In genomic region chr2L:1575604-1576003, dm6 we compare ENCODE assay signal across 1 fruit fly cellular context.
TF ChIP-seq lines count a peak whose summit lies in the region.

No protein-coding gene starts in this region.

TF ChIP-seq in whole organism, embryonic, 481 proteins besides CTCF, POLR2A, EP300 and RAD21 (continued from another document and continues in another):
- TF ChIP-seq Hand (GFP tag; optimal IDR thresholded peaks at IDR 0.05; lab: Kevin White, UChicago) (no peak), CG8944 (GFP tag; optimal IDR thresholded peaks at IDR 0.05; lab: Kevin White, UChicago) (no peak), D (optimal IDR thresholded peaks at IDR 0.05; lab: Kevin White, UChicago) (no peak), D (GFP tag; optimal IDR thresholded peaks at IDR 0.05; lab: Kevin White, UChicago) (no peak), CG12659 (GFP tag; optimal IDR thresholded peaks at IDR 0.05; lab: Kevin White, UChicago) (no peak), Vsx1 (GFP tag; optimal IDR thresholded peaks at IDR 0.05; lab: Kevin White, UChicago) (no peak), phol (tag; optimal IDR thresholded peaks at IDR 0.05; lab: Kevin White, UChicago) (peak; percentile 59), bab2 (GFP tag; optimal IDR thresholded peaks at IDR 0.05; lab: Kevin White, UChicago) (peak; percentile 41), ap (GFP tag; IDR thresholded peaks at IDR 0.05; lab: Robert Waterston, UW) (peak; percentile 55; the same call in 1 of the 2 replicates), sc (optimal IDR thresholded peaks at IDR 0.05; lab: Kevin White, UChicago) (no peak), sc (GFP tag; optimal IDR thresholded peaks at IDR 0.05; lab: Kevin White, UChicago) (no peak), CG11085 (GFP tag; IDR thresholded peaks at IDR 0.05; lab: Robert Waterston, UW) (no peak), crc (GFP tag; optimal IDR thresholded peaks at IDR 0.05; lab: Kevin White, UChicago) (no peak), CG17802 (tag; optimal IDR thresholded peaks at IDR 0.05; lab: Kevin White, UChicago) (no peak), grn (GFP tag; optimal IDR thresholded peaks at IDR 0.05; lab: Kevin White, UChicago) (no peak), CG8478 (optimal IDR thresholded peaks at IDR 0.05; lab: Kevin White, UChicago) (no peak), MBD-R2 (GFP tag; IDR thresholded peaks at IDR 0.05; lab: Robert Waterston, UW) (no peak), al (GFP tag; IDR thresholded peaks at IDR 0.05; lab: Robert Waterston, UW) (no peak), ham (GFP tag; IDR thresholded peaks at IDR 0.05; lab: Robert Waterston, UW) (no peak), Antp (GFP tag; optimal IDR thresholded peaks at IDR 0.05; lab: Kevin White, UChicago) (no peak), ranshi (GFP tag; IDR thresholded peaks at IDR 0.05; lab: Robert Waterston, UW) (0 out of 2 replicates have a peak, but pooled peaks have one; percentile 16), bigmax (GFP tag; optimal IDR thresholded peaks at IDR 0.05; lab: Kevin White, UChicago) (no peak), CG4730 (GFP tag; IDR thresholded peaks at IDR 0.05; lab: Robert Waterston, UW) (no peak), zen2 (GFP tag; IDR thresholded peaks at IDR 0.05; lab: Robert Waterston, UW; ENCODE audit: partially characterized antibody) (no peak), btn (GFP tag; optimal IDR thresholded peaks at IDR 0.05; lab: Kevin White, UChicago) (no peak), CG6765 (GFP tag; optimal IDR thresholded peaks at IDR 0.05; lab: Kevin White, UChicago) (no peak), CG1233 (GFP tag; optimal IDR thresholded peaks at IDR 0.05; lab: Kevin White, UChicago) (peak; percentile 19), crol (GFP tag; IDR thresholded peaks at IDR 0.05; lab: Robert Waterston, UW) (no peak), scrt (GFP tag; optimal IDR thresholded peaks at IDR 0.05; lab: Kevin White, UChicago) (no peak), CG14441 (GFP tag; IDR thresholded peaks at IDR 0.05; lab: Robert Waterston, UW) (peak; percentile 66), TFAM (GFP tag; optimal IDR thresholded peaks at IDR 0.05; lab: Kevin White, UChicago) (no peak), CG6791 (GFP tag; IDR thresholded peaks at IDR 0.05; lab: Robert Waterston, UW; ENCODE audit: partially characterized antibody) (no peak), Usf (GFP tag; optimal IDR thresholded peaks at IDR 0.05; lab: Kevin White, UChicago) (no peak), pros (GFP tag; optimal IDR thresholded peaks at IDR 0.05; lab: Kevin White, UChicago) (no peak), chn (GFP tag; optimal IDR thresholded peaks at IDR 0.05; lab: Kevin White, UChicago) (no peak), usp (GFP tag; optimal IDR thresholded peaks at IDR 0.05; lab: Kevin White, UChicago) (no peak), ATbp (GFP tag; optimal IDR thresholded peaks at IDR 0.05; lab: Kevin White, UChicago) (peak; percentile 16), Ptx1 (GFP tag; IDR thresholded peaks at IDR 0.05; lab: Robert Waterston, UW) (peak; percentile 67), CG31365 (tag; optimal IDR thresholded peaks at IDR 0.05; lab: Kevin White, UChicago) (no peak), Blimp-1 (GFP tag; optimal IDR thresholded peaks at IDR 0.05; lab: Kevin White, UChicago) (peak; percentile 34), CG5180 (GFP tag; optimal IDR thresholded peaks at IDR 0.05; lab: Kevin White, UChicago) (peak; percentile 17), fd96Cb (tag; optimal IDR thresholded peaks at IDR 0.05; lab: Kevin White, UChicago) (peak; percentile 24), CG18619 (GFP tag; optimal IDR thresholded peaks at IDR 0.05; lab: Kevin White, UChicago) (no peak), CG7963 (GFP tag; IDR thresholded peaks at IDR 0.05; lab: Robert Waterston, UW; ENCODE audit: partially characterized antibody) (no peak), CG2678 (tag; optimal IDR thresholded peaks at IDR 0.05; lab: Kevin White, UChicago) (peak; percentile 45), CG5953 (GFP tag; IDR thresholded peaks at IDR 0.05; lab: Robert Waterston, UW) (no peak), CG9932 (GFP tag; IDR thresholded peaks at IDR 0.05; lab: Robert Waterston, UW) (no peak), CG14667 (GFP tag; IDR thresholded peaks at IDR 0.05; lab: Robert Waterston, UW) (peak; percentile 25; the same call in 1 of the 2 replicates), luna (GFP tag; optimal IDR thresholded peaks at IDR 0.05; lab: Kevin White, UChicago) (no peak), CG13287 (GFP tag; IDR thresholded peaks at IDR 0.05; lab: Robert Waterston, UW; ENCODE audit: partially characterized antibody) (no peak), cas (GFP tag; IDR thresholded peaks at IDR 0.05; lab: Robert Waterston, UW) (no peak), CoRest (tag; optimal IDR thresholded peaks at IDR 0.05; lab: Kevin White, UChicago) (peak; percentile 22), lab (GFP tag; optimal IDR thresholded peaks at IDR 0.05; lab: Kevin White, UChicago) (peak; percentile 49), Dip2 (GFP tag; IDR thresholded peaks at IDR 0.05; lab: Robert Waterston, UW) (no peak), ssp (GFP tag; IDR thresholded peaks at IDR 0.05; lab: Robert Waterston, UW) (peak; percentile 32; the same call in 1 of the 2 replicates), pum (GFP tag; optimal IDR thresholded peaks at IDR 0.05; lab: Kevin White, UChicago) (peak; percentile 28), CG16779 (GFP tag; IDR thresholded peaks at IDR 0.05; lab: Robert Waterston, UW) (no peak), CG17361 (GFP tag; IDR thresholded peaks at IDR 0.05; lab: Robert Waterston, UW) (0 out of 3 replicates have a peak, but pooled peaks have one; percentile 29), CG10431 (GFP tag; optimal IDR thresholded peaks at IDR 0.05; lab: Kevin White, UChicago) (no peak), dan (GFP tag; IDR thresholded peaks at IDR 0.05; lab: Robert Waterston, UW) (no peak), CkIIα-i1 (GFP tag; IDR thresholded peaks at IDR 0.05; lab: Robert Waterston, UW) (no peak), CG3847 (GFP tag; IDR thresholded peaks at IDR 0.05; lab: Robert Waterston, UW) (no peak), nerfin-2 (GFP tag; IDR thresholded peaks at IDR 0.05; lab: Robert Waterston, UW; ENCODE audit: partially characterized antibody) (no peak), CG6272 (GFP tag; IDR thresholded peaks at IDR 0.05; lab: Robert Waterston, UW) (peak; percentile 31; the same call in 1 of the 2 replicates), CG8281 (tag; optimal IDR thresholded peaks at IDR 0.05; lab: Kevin White, UChicago) (no peak), CG4707 (GFP tag; optimal IDR thresholded peaks at IDR 0.05; lab: Kevin White, UChicago) (no peak), onecut (GFP tag; IDR thresholded peaks at IDR 0.05; lab: Robert Waterston, UW) (peak; percentile 26; the same call in 1 of the 2 replicates), CG14014 (GFP tag; IDR thresholded peaks at IDR 0.05; lab: Robert Waterston, UW) (no peak), vvl (GFP tag; IDR thresholded peaks at IDR 0.05; lab: Robert Waterston, UW) (peak; percentile 65), CG11695 (GFP tag; IDR thresholded peaks at IDR 0.05; lab: Robert Waterston, UW) (no peak), CG10565 (GFP tag; optimal IDR thresholded peaks at IDR 0.05; lab: Kevin White, UChicago) (no peak), CG1602 (GFP tag; optimal IDR thresholded peaks at IDR 0.05; lab: Kevin White, UChicago) (no peak), Hey (tag; optimal IDR thresholded peaks at IDR 0.05; lab: Kevin White, UChicago) (no peak), ind (GFP tag; optimal IDR thresholded peaks at IDR 0.05; lab: Kevin White, UChicago) (peak; percentile 41), H2.0 (GFP tag; IDR thresholded peaks at IDR 0.05; lab: Robert Waterston, UW) (peak; percentile 56), CG10267 (tag; optimal IDR thresholded peaks at IDR 0.05; lab: Kevin White, UChicago) (no peak), Stat92E (GFP tag; optimal IDR thresholded peaks at IDR 0.05; lab: Kevin White, UChicago) (no peak), CG2889 (GFP tag; IDR thresholded peaks at IDR 0.05; lab: Robert Waterston, UW) (no peak), Awh (GFP tag; IDR thresholded peaks at IDR 0.05; lab: Robert Waterston, UW) (peak; percentile 57; the same call in 1 of the 2 replicates), stwl (tag; optimal IDR thresholded peaks at IDR 0.05; lab: Kevin White, UChicago) (no peak), CG34376 (GFP tag; optimal IDR thresholded peaks at IDR 0.05; lab: Kevin White, UChicago) (no peak), tx (GFP tag; optimal IDR thresholded peaks at IDR 0.05; lab: Kevin White, UChicago) (no peak), HLHmδ (GFP tag; optimal IDR thresholded peaks at IDR 0.05; lab: Kevin White, UChicago) (no peak), C15 (GFP tag; IDR thresholded peaks at IDR 0.05; lab: Robert Waterston, UW) (no peak), CG42726 (GFP tag; IDR thresholded peaks at IDR 0.05; lab: Robert Waterston, UW; ENCODE audit: partially characterized antibody) (no peak), CG3726 (GFP tag; IDR thresholded peaks at IDR 0.05; lab: Robert Waterston, UW) (0 out of 3 replicates have a peak, but pooled peaks have one; percentile 28), dpn (GFP tag; optimal IDR thresholded peaks at IDR 0.05; lab: Kevin White, UChicago) (no peak), seq (GFP tag; IDR thresholded peaks at IDR 0.05; lab: Robert Waterston, UW) (no peak), knrl (GFP tag; IDR thresholded peaks at IDR 0.05; lab: Robert Waterston, UW; ENCODE audit: partially characterized antibody) (no peak), Atf3 (GFP tag; optimal IDR thresholded peaks at IDR 0.05; lab: Kevin White, UChicago) (no peak), nau (GFP tag; optimal IDR thresholded peaks at IDR 0.05; lab: Kevin White, UChicago) (peak; percentile 22), ems (GFP tag; optimal IDR thresholded peaks at IDR 0.05; lab: Kevin White, UChicago) (no peak), tup (GFP tag; optimal IDR thresholded peaks at IDR 0.05; lab: Kevin White, UChicago) (no peak), Rx (GFP tag; IDR thresholded peaks at IDR 0.05; lab: Robert Waterston, UW) (no peak), aop (GFP tag; IDR thresholded peaks at IDR 0.05; lab: Robert Waterston, UW) (no peak), dysf (GFP tag; IDR thresholded peaks at IDR 0.05; lab: Robert Waterston, UW) (peak; percentile 58), az2 (GFP tag; optimal IDR thresholded peaks at IDR 0.05; lab: Kevin White, UChicago) (no peak), toy (GFP tag; IDR thresholded peaks at IDR 0.05; lab: Robert Waterston, UW) (no peak), fd64A (GFP tag; optimal IDR thresholded peaks at IDR 0.05; lab: Kevin White, UChicago) (no peak), CG33213 (GFP tag; optimal IDR thresholded peaks at IDR 0.05; lab: Kevin White, UChicago) (no peak), slbo (GFP tag; IDR thresholded peaks at IDR 0.05; lab: Robert Waterston, UW) (no peak), CG4617 (GFP tag; optimal IDR thresholded peaks at IDR 0.05; lab: Kevin White, UChicago; ENCODE audit: borderline replicate concordance) (no peak), hkb (optimal IDR thresholded peaks at IDR 0.05; lab: Kevin White, UChicago) (no peak), hkb (GFP tag; IDR thresholded peaks at IDR 0.05; lab: Robert Waterston, UW) (peak; percentile 73), vfl (GFP tag; optimal IDR thresholded peaks at IDR 0.05; lab: Kevin White, UChicago) (no peak), nmo (GFP tag; optimal IDR thresholded peaks at IDR 0.05; lab: Kevin White, UChicago) (peak; percentile 48), CG4328 (GFP tag; optimal IDR thresholded peaks at IDR 0.05; lab: Kevin White, UChicago) (no peak), CG14860 (GFP tag; IDR thresholded peaks at IDR 0.05; lab: Robert Waterston, UW; ENCODE audit: partially characterized antibody) (no peak), en (GFP tag; optimal IDR thresholded peaks at IDR 0.05; lab: Kevin White, UChicago) (no peak), Mrtf (GFP tag; IDR thresholded peaks at IDR 0.05; lab: Robert Waterston, UW) (no peak), Hr51 (GFP tag; optimal IDR thresholded peaks at IDR 0.05; lab: Kevin White, UChicago) (peak in 1 of 2 experiments; percentile 68), CG6689 (GFP tag; IDR thresholded peaks at IDR 0.05; lab: Robert Waterston, UW) (peak; percentile 63), BEAF-32 (GFP tag; optimal IDR thresholded peaks at IDR 0.05; lab: Kevin White, UChicago) (no peak), Drgx (GFP tag; IDR thresholded peaks at IDR 0.05; lab: Robert Waterston, UW) (peak; percentile 90), CG8388 (GFP tag; optimal IDR thresholded peaks at IDR 0.05; lab: Kevin White, UChicago) (peak; percentile 37), CG4820 (GFP tag; optimal IDR thresholded peaks at IDR 0.05; lab: Kevin White, UChicago) (peak; percentile 35), CG9727 (GFP tag; optimal IDR thresholded peaks at IDR 0.05; lab: Kevin White, UChicago) (peak; percentile 24), tgo (GFP tag; IDR thresholded peaks at IDR 0.05; lab: Robert Waterston, UW) (peak; percentile 69), bowl (GFP tag; IDR thresholded peaks at IDR 0.05; lab: Robert Waterston, UW) (no peak), CG31224 (GFP tag; IDR thresholded peaks at IDR 0.05; lab: Robert Waterston, UW) (no peak), tap (tag; optimal IDR thresholded peaks at IDR 0.05; lab: Kevin White, UChicago) (peak; percentile 40), bcd (GFP tag; optimal IDR thresholded peaks at IDR 0.05; lab: Kevin White, UChicago) (peak; percentile 29), sens (GFP tag; lab: Kevin White, UChicago) (peak; percentile 59), jumu (GFP tag; optimal IDR thresholded peaks at IDR 0.05; lab: Kevin White, UChicago) (no peak), CG43689 (GFP tag; IDR thresholded peaks at IDR 0.05; lab: Robert Waterston, UW) (no peak), CG8359 (GFP tag; optimal IDR thresholded peaks at IDR 0.05; lab: Kevin White, UChicago; ENCODE audit: borderline replicate concordance) (no peak), CG11247 (GFP tag; IDR thresholded peaks at IDR 0.05; lab: Robert Waterston, UW) (no peak), fru (optimal IDR thresholded peaks at IDR 0.05; lab: Kevin White, UChicago) (no peak), CG31441 (GFP tag; IDR thresholded peaks at IDR 0.05; lab: Robert Waterston, UW) (peak; percentile 65), Nf-YA (GFP tag; IDR thresholded peaks at IDR 0.05; lab: Robert Waterston, UW) (peak; percentile 29; the same call in 1 of the 2 replicates), CG12071 (GFP tag; optimal IDR thresholded peaks at IDR 0.05; lab: Kevin White, UChicago) (no peak), chm (GFP tag; IDR thresholded peaks at IDR 0.05; lab: Robert Waterston, UW) (no peak), amos (GFP tag; IDR thresholded peaks at IDR 0.05; lab: Robert Waterston, UW; ENCODE audit: partially characterized antibody) (no peak), Oli (tag; optimal IDR thresholded peaks at IDR 0.05; lab: Kevin White, UChicago) (peak; percentile 58), Side (GFP tag; optimal IDR thresholded peaks at IDR 0.05; lab: Kevin White, UChicago) (peak; percentile 7), Deaf1 (tag; optimal IDR thresholded peaks at IDR 0.05; lab: Kevin White, UChicago) (no peak)
